Worm (Caenorhabditis elegans) whole organism, L4/young adult: ENCODE measurements around the gene W05H5.1.
"Not testable (repeated sequence)": the region's sequence is repeated elsewhere in the genome, so short reads cannot be mapped to it uniquely, and the experiment has no call there.

ENCODE experiments used
- W03F9.2 ChIP-seq: fragments of 150-350 bp; optimal IDR thresholded peaks from 2 replicates; lab custom pipeline; 2014; ENCODE audit warnings: missing biosample characterization, missing genetic modification characterization
- dao-5 ChIP-seq: sonication (generic microtip); optimal IDR thresholded peaks from 2 replicates; lab custom pipeline; 2016; ENCODE audit warnings: missing genotype, missing genetic modification characterization, moderate library complexity, missing compliant biosample characterization
- him-1 ChIP-seq: sonication (generic microtip); optimal IDR thresholded peaks from 2 replicates; lab custom pipeline; 2016; ENCODE audit warnings: missing genotype, missing genetic modification reagents, missing genetic modification characterization, missing compliant biosample characterization

The W05H5.1 gene

DNA sequence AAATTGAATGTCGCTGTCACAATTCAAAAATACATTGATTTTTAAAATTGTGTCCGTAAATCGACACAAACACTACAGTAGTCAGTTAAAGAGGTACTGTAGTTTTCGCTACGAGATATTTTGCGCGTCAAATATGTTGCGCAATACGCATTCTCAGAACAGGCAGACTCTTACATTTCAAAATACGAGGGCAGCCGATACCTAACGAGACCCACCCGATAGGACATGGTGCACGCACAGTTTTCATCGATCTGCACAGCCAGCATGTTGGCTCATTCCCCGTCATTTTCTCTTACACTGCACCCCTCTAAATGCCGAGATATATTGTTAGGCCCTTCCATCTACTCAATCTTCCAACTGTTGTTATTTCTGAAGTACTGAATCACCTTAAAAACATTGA, 17.7 kb upstream of the W05H5.1 start, which contains the start of gene F15A4.2:
F15A4.2 (plus strand) TSS at position 301 of the 400 bp plus-strand sequence.
- no peak for TF ChIP-seq dao-5 (tag; lab: Kevin White, UChicago)
- no peak for TF ChIP-seq him-1 (tag; lab: Kevin White, UChicago)
- TF ChIP-seq W03F9.2 (tag; lab: Kevin White, UChicago) = no peak

DNA sequence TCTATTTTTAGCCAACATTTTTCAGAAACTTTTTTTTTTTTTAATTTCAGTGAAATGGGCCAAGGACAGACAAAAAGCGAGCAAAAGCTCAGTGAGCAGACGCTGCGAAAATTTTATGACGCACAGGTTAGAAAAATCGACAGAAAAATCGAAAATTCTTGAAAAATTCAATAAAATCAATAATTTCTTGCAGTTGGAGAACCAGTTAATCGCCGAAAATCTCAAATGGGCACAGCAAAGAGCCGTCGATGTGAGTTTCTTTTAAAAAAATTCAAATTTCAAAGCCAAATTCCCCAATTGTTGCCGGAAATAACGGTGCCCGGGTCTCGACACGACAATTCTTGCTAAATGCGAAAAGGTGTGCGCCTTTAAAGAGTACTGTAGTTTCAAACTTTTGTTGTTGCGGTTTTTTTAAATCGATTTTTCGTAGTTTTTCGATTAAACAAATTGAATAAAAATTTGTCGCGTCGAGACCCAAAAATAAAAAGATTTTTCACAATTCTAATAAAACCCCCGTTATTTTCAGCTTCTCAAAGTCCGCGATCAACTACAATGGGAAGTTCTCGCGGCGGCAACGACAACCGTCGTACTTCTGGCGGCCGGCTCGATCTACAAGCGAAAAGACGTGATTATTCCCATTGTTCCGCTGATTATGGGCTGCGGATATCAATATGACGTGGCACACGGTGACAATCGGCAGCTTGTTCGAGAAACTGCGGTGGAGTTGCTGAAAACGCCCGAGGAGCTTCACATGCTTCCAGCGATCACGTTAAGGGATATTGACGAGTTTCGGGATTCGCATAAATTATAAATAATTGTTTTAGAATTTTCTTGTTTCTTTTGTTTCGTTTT, 16.2 kb upstream of the W05H5.1 start, which contains the start of gene tag-280:
tag-280 (plus strand) TSS at position 51 of the 852 bp plus-strand sequence.
- TF ChIP-seq dao-5 (tag; lab: Kevin White, UChicago) (no peak), him-1 (tag; lab: Kevin White, UChicago) (no peak), W03F9.2 (tag; lab: Kevin White, UChicago) (no peak)

DNA sequence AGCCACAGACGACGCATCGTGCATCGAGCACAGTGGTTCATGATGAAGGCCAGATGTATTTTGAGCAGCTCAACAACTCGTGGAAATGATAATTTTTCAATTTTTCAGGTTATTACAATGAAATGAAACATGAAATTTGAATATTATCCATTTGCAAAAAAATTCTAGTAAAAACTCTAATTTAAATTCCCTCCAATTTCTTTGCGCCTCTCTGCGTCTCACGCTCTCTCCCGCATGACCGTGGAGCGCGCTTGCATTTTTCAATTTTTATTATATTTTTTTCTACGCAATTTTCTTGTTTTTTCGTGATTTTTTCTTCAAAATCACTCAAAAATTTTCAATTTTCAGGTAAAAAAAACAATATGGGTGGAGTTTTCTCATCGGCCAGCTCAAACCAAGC, 14.8 kb upstream of the W05H5.1 start, which contains the start of gene tag-281:
tag-281 (plus strand) TSS at position 340 of the 400 bp plus-strand sequence.
- TF ChIP-seq him-1 (tag; lab: Kevin White, UChicago) = no peak
- TF ChIP-seq W03F9.2 (tag; lab: Kevin White, UChicago) = peak; percentile 72

ce11 chrII:12457275-12457674, 12.7 kb upstream of the W05H5.1 start, which contains the start of gene sre-38:
Gene sre-38, plus strand, starts transcription at chrII:12457575.
- TF ChIP-seq dao-5 (tag; lab: Kevin White, UChicago) (no peak), him-1 (tag; lab: Kevin White, UChicago) (no peak), W03F9.2 (tag; lab: Kevin White, UChicago) (no peak)

DNA sequence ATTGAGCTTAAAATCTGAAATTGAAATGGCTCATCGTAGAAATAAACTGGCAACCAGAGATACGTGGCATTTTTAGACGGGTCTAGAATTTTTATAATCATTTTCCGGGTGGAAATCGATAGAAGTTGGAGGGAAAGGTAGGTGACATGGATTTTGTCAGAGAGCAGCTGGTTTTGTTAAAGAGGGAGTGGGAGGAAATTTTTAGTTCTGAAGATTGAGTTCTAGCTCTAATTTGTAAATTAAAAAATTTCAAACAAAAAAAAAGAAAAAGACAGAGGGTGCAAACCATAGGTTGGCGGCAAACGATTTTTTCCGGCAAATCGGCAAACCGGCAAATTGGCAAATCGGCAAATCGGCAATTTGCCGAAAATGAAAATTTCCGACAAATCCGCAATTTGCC, 12.1 kb upstream of the W05H5.1 start, which contains the start of gene sre-32:
sre-32 (minus strand) TSS at position 101 of the 400 bp plus-strand sequence.
- no peak for TF ChIP-seq him-1 (tag; lab: Kevin White, UChicago)
- no peak for TF ChIP-seq dao-5 (tag; lab: Kevin White, UChicago)
- no peak for TF ChIP-seq W03F9.2 (tag; lab: Kevin White, UChicago)

ce11 chrII:12452754-12453352, 8.3 kb upstream of the W05H5.1 start, which contains the start of the genes sre-35 and sre-33:
Gene sre-35, minus strand, starts transcription at chrII:12452854.
Gene sre-33, plus strand, starts transcription at chrII:12453302.
- TF ChIP-seq dao-5 (tag; lab: Kevin White, UChicago) (no peak), W03F9.2 (tag; lab: Kevin White, UChicago) (no peak), him-1 (tag; lab: Kevin White, UChicago) (no peak)

- TF ChIP-seq dao-5 (tag; lab: Kevin White, UChicago) = no peak
- TF ChIP-seq W03F9.2 (tag; lab: Kevin White, UChicago) = no peak
- no peak for TF ChIP-seq him-1 (tag; lab: Kevin White, UChicago)
Observed at ce11 chrII:12449849-12450248, 5.3 kb upstream of the W05H5.1 start, which contains the start of gene sre-34. Gene sre-34, plus strand, starts transcription at chrII:12450149.

DNA sequence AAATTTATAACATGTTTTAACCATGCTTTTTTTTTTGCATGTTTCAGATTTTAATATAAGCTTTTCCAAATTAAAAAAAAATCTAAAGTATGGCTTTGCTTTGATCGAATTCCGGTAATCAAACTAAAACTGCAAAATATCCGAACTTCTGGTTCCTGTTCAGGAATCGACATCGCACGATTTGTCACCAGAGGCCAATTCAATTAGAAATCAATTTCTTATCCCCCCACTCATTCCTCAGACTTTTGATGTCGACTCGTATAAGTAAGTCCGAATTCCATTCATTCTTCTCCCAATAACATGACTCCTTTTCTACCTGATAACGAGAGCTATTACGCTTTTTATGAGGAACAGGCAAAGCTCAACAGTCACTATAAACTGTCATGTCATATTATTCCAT, 3.7 kb upstream of the W05H5.1 start, which contains the start of gene srh-27:
srh-27 (plus strand) TSS at position 301 of the 400 bp plus-strand sequence.
- no peak for TF ChIP-seq dao-5 (tag; lab: Kevin White, UChicago)
- no peak for TF ChIP-seq him-1 (tag; lab: Kevin White, UChicago)
- TF ChIP-seq W03F9.2 (tag; lab: Kevin White, UChicago) = no peak

DNA sequence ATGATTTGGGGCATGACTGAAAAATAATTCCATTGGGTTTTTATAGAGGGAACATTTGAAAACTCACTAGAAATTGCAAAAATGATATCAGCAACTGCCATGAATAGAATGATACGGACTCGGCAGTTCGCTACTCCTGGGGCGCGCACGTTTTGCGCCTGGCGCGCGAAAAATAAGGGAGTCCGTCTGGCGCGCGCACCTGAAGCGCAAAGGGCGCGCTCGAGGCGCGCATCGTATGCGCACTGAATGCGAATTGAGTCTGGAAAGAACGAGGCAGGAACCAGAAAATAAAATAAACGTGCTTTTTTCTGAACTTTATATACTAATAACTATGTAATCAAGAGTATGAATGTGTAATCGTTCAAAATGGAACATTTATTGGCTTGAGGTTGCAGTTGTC, 3.4 kb downstream of the W05H5.1 start, which contains the start of gene Y57A10C.10:
Y57A10C.10 (minus strand) TSS at position 101 of the 400 bp plus-strand sequence.
- TF ChIP-seq W03F9.2, dao-5, him-1 (tag; lab: Kevin White, UChicago): not testable (repeated sequence)

DNA sequence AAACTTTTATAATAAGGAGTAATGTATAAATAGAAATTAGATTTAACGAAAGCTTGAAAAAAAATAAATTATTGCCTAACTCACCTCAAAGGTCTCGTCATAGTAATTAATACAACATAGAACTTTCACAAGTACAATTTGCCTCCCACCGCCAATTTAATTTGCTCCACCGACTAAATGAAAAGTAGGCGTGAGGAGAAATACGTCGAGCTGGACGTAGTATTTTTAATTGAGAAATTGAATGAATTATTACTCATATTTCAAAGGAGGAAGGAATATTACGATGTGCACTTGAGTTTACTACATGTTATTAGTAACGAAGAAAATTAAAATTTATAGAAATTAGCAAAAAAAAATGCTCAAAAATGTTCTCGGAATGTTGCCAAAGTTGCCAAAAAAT, 6.1 kb downstream of the W05H5.1 start, which contains the start of gene Y57A10C.9:
Y57A10C.9 (minus strand) TSS at position 101 of the 400 bp plus-strand sequence.
- no peak for TF ChIP-seq him-1 (tag; lab: Kevin White, UChicago)
- TF ChIP-seq W03F9.2 (tag; lab: Kevin White, UChicago) = no peak
- no peak for TF ChIP-seq dao-5 (tag; lab: Kevin White, UChicago)

DNA sequence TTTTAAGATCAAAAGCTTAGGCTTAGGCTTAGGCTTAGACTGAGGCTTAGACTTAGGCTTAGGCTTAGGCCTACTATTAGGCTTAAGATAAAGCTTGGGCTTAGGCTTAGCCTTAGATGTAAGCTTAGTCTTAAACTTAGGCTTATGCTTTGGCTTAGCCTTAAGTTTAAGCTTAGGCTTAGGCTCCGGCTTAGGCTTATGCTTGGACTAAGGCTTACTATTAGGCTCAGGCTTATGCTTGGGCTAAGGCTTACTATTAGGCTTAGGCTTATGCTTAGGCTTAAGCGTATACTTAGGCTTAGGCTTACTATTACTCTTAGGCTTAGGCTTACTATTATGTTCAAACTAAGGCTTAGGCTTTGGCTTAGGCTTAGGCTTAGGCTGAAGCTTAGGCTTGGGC, 7.9 kb downstream of the W05H5.1 start:
- TF ChIP-seq W03F9.2 (tag; lab: Kevin White, UChicago) (no peak), him-1 (tag; lab: Kevin White, UChicago) (no peak), dao-5 (tag; lab: Kevin White, UChicago) (no peak)

ce11 chrII:12435202-12435872, 9.2 kb downstream of the W05H5.1 start:
- no peak for TF ChIP-seq W03F9.2 (tag; lab: Kevin White, UChicago)
- no peak for TF ChIP-seq dao-5 (tag; lab: Kevin White, UChicago)
- TF ChIP-seq him-1 (tag; lab: Kevin White, UChicago) = no peak
